Worm (Caenorhabditis elegans): ENCODE results near the gene npr-6.
A peak's percentile ranks its signal among the peaks of the same experiment; 100 is the strongest.

The npr-6 gene

DNA sequence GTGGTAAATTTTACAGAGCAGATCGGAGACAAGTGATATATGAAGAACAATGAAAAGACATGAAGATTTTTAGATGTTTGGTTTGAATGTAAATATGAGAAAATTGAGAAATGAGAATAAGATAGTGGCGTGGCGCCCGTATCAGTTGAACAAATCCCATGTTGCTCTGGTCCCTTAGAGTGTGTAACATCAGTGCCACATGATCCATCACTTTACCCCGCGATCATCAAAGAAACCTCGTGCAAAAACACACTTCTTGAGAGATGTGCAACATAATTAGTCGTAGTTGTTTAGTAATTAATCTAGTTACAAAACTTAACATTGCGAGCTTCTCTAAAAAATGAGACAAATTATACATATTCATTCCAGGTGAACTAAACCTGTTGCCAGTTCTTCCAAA lies 31.5 kb downstream of the npr-6 start:
- no peak for TF ChIP-seq lsy-2 (tag; optimal IDR thresholded peaks at IDR 0.05)
- no peak for TF ChIP-seq zip-8 (tag; optimal IDR thresholded peaks at IDR 0.05)
- TF ChIP-seq unc-120 (tag; optimal IDR thresholded peaks at IDR 0.05; ENCODE audit: poor library complexity, severe bottlenecking): peak; percentile 9
- TF ChIP-seq unc-62 (GFP tag; optimal IDR thresholded peaks at IDR 0.05): peak; percentile 25

DNA sequence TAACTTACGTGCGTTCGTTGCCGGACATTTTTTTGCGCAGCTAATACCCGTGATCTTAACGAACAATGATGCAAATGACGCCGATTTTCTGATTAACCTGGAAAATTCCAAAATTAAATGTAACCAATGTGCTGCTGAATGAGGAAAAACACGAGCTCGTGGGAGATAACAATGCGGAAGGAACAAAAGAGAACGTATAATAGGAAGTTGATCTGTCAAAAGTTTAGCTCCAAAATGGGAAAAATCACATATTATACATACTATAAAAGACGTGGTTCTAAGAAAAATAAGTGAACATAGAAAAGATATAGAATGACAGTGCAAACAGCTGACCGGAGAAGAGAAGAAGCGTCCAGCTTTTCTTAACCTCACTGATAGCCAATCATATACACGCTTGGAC lies 32.8 kb downstream of the npr-6 start, which contains the start of gene C14H10.2:
Gene C14H10.2, minus strand, starts transcription at position 101 of the 400 bp plus-strand sequence.
- TF ChIP-seq snpc-4 (tag; optimal IDR thresholded peaks at IDR 0.05) (no peak), M03D4.4 (tag; optimal IDR thresholded peaks at IDR 0.05) (no peak), unc-120 (tag; optimal IDR thresholded peaks at IDR 0.05; ENCODE audit: poor library complexity, severe bottlenecking) (peak; percentile 0), zip-8 (tag; optimal IDR thresholded peaks at IDR 0.05) (no peak), cnd-1 (tag; optimal IDR thresholded peaks at IDR 0.05) (no peak), lin-13 (tag; optimal IDR thresholded peaks at IDR 0.05) (no peak)

DNA sequence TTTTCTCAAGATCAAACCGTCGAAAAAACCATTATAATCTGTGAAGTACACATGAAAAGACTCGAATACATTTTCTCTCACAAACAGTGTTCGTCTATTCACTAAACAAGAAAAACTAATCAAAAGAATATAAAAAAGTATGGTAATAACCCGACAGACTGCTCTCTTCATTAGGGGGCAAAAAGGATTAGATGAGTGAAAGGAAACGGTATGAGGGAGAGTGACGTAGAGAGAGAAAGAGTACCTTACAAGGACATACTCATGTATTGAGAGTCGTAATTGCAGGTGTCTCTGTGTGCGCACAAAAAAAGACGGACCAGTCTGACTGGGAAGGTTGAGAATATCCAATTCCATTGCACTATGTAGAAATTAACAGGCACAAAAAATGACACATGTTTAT lies 35.8 kb downstream of the npr-6 start:
- TF ChIP-seq cnd-1 (tag; optimal IDR thresholded peaks at IDR 0.05) (no peak), nhr-2 (tag; optimal IDR thresholded peaks at IDR 0.05) (peak; percentile 54)

DNA sequence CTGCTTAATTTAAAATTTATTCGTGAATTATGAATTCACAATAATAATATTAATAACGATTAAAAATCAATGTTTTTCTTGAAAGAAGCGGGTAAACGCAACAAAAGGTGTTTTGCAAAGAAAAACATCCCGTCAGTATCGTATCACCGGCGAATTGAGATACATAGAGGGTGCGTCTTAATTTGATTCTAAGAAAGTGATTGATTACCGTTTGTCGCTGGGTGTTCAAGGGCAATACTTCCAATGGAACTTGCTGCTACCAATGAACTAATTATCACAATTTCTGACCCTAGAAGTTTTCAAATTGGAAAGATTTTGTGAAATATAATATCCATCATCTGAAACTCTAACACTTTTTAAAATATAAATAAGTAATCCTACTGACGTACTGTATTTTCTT lies 39.9 kb downstream of the npr-6 start:
- TF ChIP-seq cnd-1 (tag; optimal IDR thresholded peaks at IDR 0.05): no peak
- no peak for TF ChIP-seq lsy-2 (tag; optimal IDR thresholded peaks at IDR 0.05)
- no peak for TF ChIP-seq sem-2 (GFP tag; optimal IDR thresholded peaks at IDR 0.05)
- TF ChIP-seq tbx-8 (GFP tag; optimal IDR thresholded peaks at IDR 0.05): no peak
- TF ChIP-seq ham-2 (GFP tag; optimal IDR thresholded peaks at IDR 0.05): no peak
- TF ChIP-seq elt-1 (tag; optimal IDR thresholded peaks at IDR 0.05; ENCODE audit: borderline replicate concordance, insufficient read depth): no peak
- TF ChIP-seq nhr-237 (tag; optimal IDR thresholded peaks at IDR 0.05): no peak
- TF ChIP-seq ztf-11 (tag; optimal IDR thresholded peaks at IDR 0.05): no peak
- TF ChIP-seq ceh-83 (GFP tag; optimal IDR thresholded peaks at IDR 0.05): no peak
- no peak for TF ChIP-seq mep-1 (tag; optimal IDR thresholded peaks at IDR 0.05)
- no peak for TF ChIP-seq drap-1 (GFP tag; optimal IDR thresholded peaks at IDR 0.05)
- no peak for TF ChIP-seq nhr-2 (tag; optimal IDR thresholded peaks at IDR 0.05)
- TF ChIP-seq M03D4.4 (tag; optimal IDR thresholded peaks at IDR 0.05): no peak
- no peak for TF ChIP-seq hlh-1 (tag; optimal IDR thresholded peaks at IDR 0.05)
- no peak for TF ChIP-seq mab-5 (tag; optimal IDR thresholded peaks at IDR 0.05)
- TF ChIP-seq unc-39 (tag; optimal IDR thresholded peaks at IDR 0.05): no peak
- no peak for TF ChIP-seq blmp-1 (tag; optimal IDR thresholded peaks at IDR 0.05)
- TF ChIP-seq flh-1 (GFP tag; optimal IDR thresholded peaks at IDR 0.05): no peak
- TF ChIP-seq zip-8 (tag; optimal IDR thresholded peaks at IDR 0.05): no peak
- no peak for TF ChIP-seq ceh-39 (tag; optimal IDR thresholded peaks at IDR 0.05)

DNA sequence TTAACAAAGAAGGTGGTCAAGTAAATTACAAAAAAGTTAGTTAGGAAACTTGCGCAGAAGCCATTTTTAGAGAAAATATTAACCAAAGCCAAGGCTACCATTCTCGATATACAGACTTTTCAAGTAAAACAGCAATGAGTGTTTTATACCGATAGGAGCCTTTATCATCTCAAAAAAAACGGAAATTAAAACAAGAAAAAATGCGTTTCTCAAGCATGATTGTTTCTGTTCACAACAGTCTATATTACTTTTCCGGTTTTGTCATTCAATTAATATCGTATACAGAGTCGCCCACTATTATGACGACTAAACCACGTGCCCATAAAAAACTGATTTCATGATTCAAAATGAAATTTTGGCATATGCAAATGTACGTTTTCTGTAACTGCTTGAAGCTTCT lies 44.6 kb downstream of the npr-6 start, which contains the start of gene str-74:
Gene str-74, minus strand, starts transcription at position 101 of the 400 bp plus-strand sequence.
- TF ChIP-seq snpc-4 (tag; optimal IDR thresholded peaks at IDR 0.05) (no peak), ceh-83 (GFP tag; optimal IDR thresholded peaks at IDR 0.05) (no peak), cnd-1 (tag; optimal IDR thresholded peaks at IDR 0.05) (no peak), ces-1 (GFP tag; optimal IDR thresholded peaks at IDR 0.05) (no peak), lsy-2 (tag; optimal IDR thresholded peaks at IDR 0.05) (no peak), elt-1 (tag; optimal IDR thresholded peaks at IDR 0.05; ENCODE audit: borderline replicate concordance, insufficient read depth) (no peak), lin-13 (tag; optimal IDR thresholded peaks at IDR 0.05) (no peak)

DNA sequence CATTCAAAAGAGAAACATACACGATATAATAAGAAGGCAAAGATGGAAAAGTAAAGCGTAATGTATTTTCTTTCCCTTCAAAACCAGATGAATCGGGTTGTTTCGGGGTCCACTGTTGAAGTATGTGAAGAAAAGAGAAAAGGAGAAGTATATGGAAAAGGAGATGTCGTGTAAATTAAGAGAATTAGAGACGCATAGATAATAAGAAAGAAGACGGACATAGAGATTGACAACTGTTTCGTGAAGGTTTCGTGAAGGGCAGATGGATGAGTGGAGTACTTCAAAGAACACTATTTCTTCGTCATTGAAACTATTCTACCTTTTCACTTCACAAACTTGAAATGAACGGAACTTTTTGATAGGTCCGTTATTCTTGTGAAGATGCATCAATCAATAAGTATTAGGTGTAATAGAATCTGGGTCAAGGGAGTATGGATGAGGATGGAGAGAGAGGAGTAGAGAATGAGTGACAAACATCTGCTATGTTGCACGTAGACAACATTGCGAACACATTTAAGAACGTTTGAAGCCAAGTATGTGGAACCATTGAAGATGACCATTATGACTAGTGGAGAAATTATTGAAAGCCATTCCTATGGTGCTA lies 47.3 kb downstream of the npr-6 start:
- TF ChIP-seq mab-5 (tag; optimal IDR thresholded peaks at IDR 0.05): peak; percentile 15
- TF ChIP-seq lin-32 (GFP tag; optimal IDR thresholded peaks at IDR 0.05): no peak
- TF ChIP-seq unc-39 (tag; optimal IDR thresholded peaks at IDR 0.05): no peak
- TF ChIP-seq ceh-83 (GFP tag; optimal IDR thresholded peaks at IDR 0.05): no peak
- no peak for TF ChIP-seq elt-1 (tag; optimal IDR thresholded peaks at IDR 0.05; ENCODE audit: borderline replicate concordance, insufficient read depth)
- TF ChIP-seq M03D4.4 (tag; optimal IDR thresholded peaks at IDR 0.05): no peak
- TF ChIP-seq sptf-1 (tag; optimal IDR thresholded peaks at IDR 0.05): no peak
- TF ChIP-seq blmp-1 (tag; optimal IDR thresholded peaks at IDR 0.05): no peak
- no peak for TF ChIP-seq snpc-4 (tag; optimal IDR thresholded peaks at IDR 0.05)
- TF ChIP-seq unc-62 (GFP tag; optimal IDR thresholded peaks at IDR 0.05): peak; percentile 84
- peak; percentile 57 for TF ChIP-seq unc-120 (tag; optimal IDR thresholded peaks at IDR 0.05; ENCODE audit: poor library complexity, severe bottlenecking)
- no peak for TF ChIP-seq cnd-1 (tag; optimal IDR thresholded peaks at IDR 0.05)
- no peak for TF ChIP-seq tbx-8 (GFP tag; optimal IDR thresholded peaks at IDR 0.05)
- peak; percentile 64 for TF ChIP-seq hlh-1 (tag; optimal IDR thresholded peaks at IDR 0.05)
